In genomic region chr2L:9497285-9497660, dm6 we compare ENCODE assay signal across 5 fruit fly cellular contexts.
TF ChIP-seq lines count a peak whose summit lies in the region.

No protein-coding gene starts in this region.

- TF ChIP-seq CTCF in whole organism, embryonic (GFP tag; optimal IDR thresholded peaks at IDR 0.05; lab: Kevin White, UChicago) = no peak

TF ChIP-seq in whole organism, adult, 20 proteins besides CTCF, POLR2A, EP300 and RAD21 (continues in another document):
- TF ChIP-seq Clk (GFP tag; optimal IDR thresholded peaks at IDR 0.05; lab: Kevin White, UChicago) (no peak), CG12768 (GFP tag; optimal IDR thresholded peaks at IDR 0.05; lab: Kevin White, UChicago) (peak; percentile 52), toe (GFP tag; optimal IDR thresholded peaks at IDR 0.05; lab: Kevin White, UChicago) (no peak), bab1 (GFP tag; optimal IDR thresholded peaks at IDR 0.05; lab: Kevin White, UChicago) (no peak), CG1620 (GFP tag; optimal IDR thresholded peaks at IDR 0.05; lab: Kevin White, UChicago) (peak; percentile 13), ovo (GFP tag; optimal IDR thresholded peaks at IDR 0.05; lab: Kevin White, UChicago) (peak; percentile 94), CG7045 (GFP tag; optimal IDR thresholded peaks at IDR 0.05; lab: Kevin White, UChicago) (no peak), kay (GFP tag; lab: Kevin White, UChicago; ENCODE audit: borderline replicate concordance) (no peak), cnc (optimal IDR thresholded peaks at IDR 0.05; lab: Kevin White, UChicago) (no peak), CG11617 (GFP tag; optimal IDR thresholded peaks at IDR 0.05; lab: Kevin White, UChicago) (no peak), Mnt (GFP tag; optimal IDR thresholded peaks at IDR 0.05; lab: Kevin White, UChicago) (no peak), cic (GFP tag; optimal IDR thresholded peaks at IDR 0.05; lab: Kevin White, UChicago) (peak; percentile 64), CG5204 (GFP tag; optimal IDR thresholded peaks at IDR 0.05; lab: Kevin White, UChicago) (no peak), CG7101 (tag; optimal IDR thresholded peaks at IDR 0.05; lab: Kevin White, UChicago) (peak; percentile 0), Hr96 (GFP tag; optimal IDR thresholded peaks at IDR 0.05; lab: Kevin White, UChicago) (no peak), pad (GFP tag; optimal IDR thresholded peaks at IDR 0.05; lab: Kevin White, UChicago) (peak; percentile 98), CG33017 (tag; optimal IDR thresholded peaks at IDR 0.05; lab: Kevin White, UChicago) (no peak), CG14711 (tag; optimal IDR thresholded peaks at IDR 0.05; lab: Kevin White, UChicago) (no peak), Crg-1 (GFP tag; optimal IDR thresholded peaks at IDR 0.05; lab: Kevin White, UChicago) (no peak)

TF ChIP-seq in whole organism, embryonic, 481 proteins besides CTCF, POLR2A, EP300 and RAD21 (continues in another document):
- TF ChIP-seq CG18262 (tag; optimal IDR thresholded peaks at IDR 0.05; lab: Kevin White, UChicago) (no peak), CG3065 (GFP tag; optimal IDR thresholded peaks at IDR 0.05; lab: Kevin White, UChicago) (no peak), CG4730 (GFP tag; IDR thresholded peaks at IDR 0.05; lab: Robert Waterston, UW) (no peak), kni (GFP tag; optimal IDR thresholded peaks at IDR 0.05; lab: Kevin White, UChicago) (peak; percentile 8), CG10543 (GFP tag; optimal IDR thresholded peaks at IDR 0.05; lab: Kevin White, UChicago) (no peak), dmrt99B (tag; optimal IDR thresholded peaks at IDR 0.05; lab: Kevin White, UChicago) (peak; percentile 0), Rx (GFP tag; IDR thresholded peaks at IDR 0.05; lab: Robert Waterston, UW) (no peak), insv (GFP tag; optimal IDR thresholded peaks at IDR 0.05; lab: Kevin White, UChicago) (no peak), CG12219 (GFP tag; optimal IDR thresholded peaks at IDR 0.05; lab: Kevin White, UChicago) (no peak), Trl (optimal IDR thresholded peaks at IDR 0.05; lab: Kevin White, UChicago) (peak in 1 of 2 experiments; percentile 10), Trl (GFP tag; optimal IDR thresholded peaks at IDR 0.05; lab: Kevin White, UChicago) (peak; percentile 43), pb (GFP tag; optimal IDR thresholded peaks at IDR 0.05; lab: Kevin White, UChicago) (no peak), CG43689 (GFP tag; IDR thresholded peaks at IDR 0.05; lab: Robert Waterston, UW) (no peak), tll (GFP tag; optimal IDR thresholded peaks at IDR 0.05; lab: Kevin White, UChicago) (peak in 1 of 2 experiments; percentile 9), BtbVII (GFP tag; optimal IDR thresholded peaks at IDR 0.05; lab: Kevin White, UChicago) (no peak), Xrp1 (GFP tag; IDR thresholded peaks at IDR 0.05; lab: Robert Waterston, UW) (0 out of 2 replicates have a peak, but pooled peaks have one; percentile 42), ci (GFP tag; IDR thresholded peaks at IDR 0.05; lab: Robert Waterston, UW) (peak; percentile 66; the same call in 1 of the 3 replicates), shn (GFP tag; optimal IDR thresholded peaks at IDR 0.05; lab: Kevin White, UChicago) (no peak), CG15073 (GFP tag; optimal IDR thresholded peaks at IDR 0.05; lab: Kevin White, UChicago) (no peak)

TF ChIP-seq in whole organism, prepupa, 60 proteins besides CTCF, POLR2A, EP300 and RAD21:
- TF ChIP-seq fkh (GFP tag; optimal IDR thresholded peaks at IDR 0.05; lab: Kevin White, UChicago) (peak; percentile 31), Met (GFP tag; optimal IDR thresholded peaks at IDR 0.05; lab: Kevin White, UChicago) (no peak), CG6163 (GFP tag; IDR thresholded peaks at IDR 0.05; lab: Robert Waterston, UW) (peak; percentile 36; the same call in 2 of the 3 replicates), topi (GFP tag; optimal IDR thresholded peaks at IDR 0.05; lab: Kevin White, UChicago) (no peak), CG11762 (GFP tag; optimal IDR thresholded peaks at IDR 0.05; lab: Kevin White, UChicago; ENCODE audit: insufficient read depth) (no peak), eg (GFP tag; IDR thresholded peaks at IDR 0.05; lab: Robert Waterston, UW) (0 out of 3 replicates have a peak, but pooled peaks have one; percentile 3), CG15336 (GFP tag; IDR thresholded peaks at IDR 0.05; lab: Robert Waterston, UW) (peak; percentile 37; the same call in 1 of the 2 replicates), svp (GFP tag; lab: Kevin White, UChicago) (peak; percentile 12), CG7368 (GFP tag; optimal IDR thresholded peaks at IDR 0.05; lab: Kevin White, UChicago) (no peak), CG32006 (GFP tag; optimal IDR thresholded peaks at IDR 0.05; lab: Kevin White, UChicago) (no peak), CG3032 (tag; optimal IDR thresholded peaks at IDR 0.05; lab: Kevin White, UChicago) (no peak), esn (GFP tag; optimal IDR thresholded peaks at IDR 0.05; lab: Kevin White, UChicago) (no peak), Lpt (GFP tag; optimal IDR thresholded peaks at IDR 0.05; lab: Kevin White, UChicago) (no peak)

TF ChIP-seq in whole organism, pupa, 21 proteins besides CTCF, POLR2A, EP300 and RAD21:
- no peak for TF ChIP-seq CG32121 (GFP tag; IDR thresholded peaks at IDR 0.05; lab: Robert Waterston, UW)
- TF ChIP-seq EcR (GFP tag; optimal IDR thresholded peaks at IDR 0.05; lab: Kevin White, UChicago) = peak; percentile 81
- peak; percentile 9; the same call in 1 of the 2 replicates for TF ChIP-seq CG12605 (GFP tag; IDR thresholded peaks at IDR 0.05; lab: Robert Waterston, UW)
- no peak for TF ChIP-seq gl (tag; optimal IDR thresholded peaks at IDR 0.05; lab: Kevin White, UChicago)

TF ChIP-seq in whole organism, wandering third instar larva, 38 proteins besides CTCF, POLR2A, EP300 and RAD21:
- no peak for TF ChIP-seq rgr (GFP tag; optimal IDR thresholded peaks at IDR 0.05; lab: Kevin White, UChicago)
- TF ChIP-seq brk (GFP tag; optimal IDR thresholded peaks at IDR 0.05; lab: Kevin White, UChicago) = no peak
- no peak for TF ChIP-seq dmrt93B (GFP tag; optimal IDR thresholded peaks at IDR 0.05; lab: Kevin White, UChicago)
- TF ChIP-seq psq (GFP tag; optimal IDR thresholded peaks at IDR 0.05; lab: Kevin White, UChicago) = peak; percentile 42
- TF ChIP-seq Rel (GFP tag; optimal IDR thresholded peaks at IDR 0.05; lab: Kevin White, UChicago) = no peak
- peak; percentile 25 for TF ChIP-seq Rel (tag; optimal IDR thresholded peaks at IDR 0.05; lab: Kevin White, UChicago)
- TF ChIP-seq woc (GFP tag; optimal IDR thresholded peaks at IDR 0.05; lab: Kevin White, UChicago) = no peak
- no peak for TF ChIP-seq sv (GFP tag; optimal IDR thresholded peaks at IDR 0.05; lab: Kevin White, UChicago)
- no peak for TF ChIP-seq br (GFP tag; optimal IDR thresholded peaks at IDR 0.05; lab: Kevin White, UChicago)
- TF ChIP-seq lola (GFP tag; optimal IDR thresholded peaks at IDR 0.05; lab: Kevin White, UChicago) = no peak
TF ChIP-seq in whole organism, wandering third instar larva: peak in this region for 2.
